Worm (Caenorhabditis elegans) whole organism, L3 larva: ENCODE measurements around the gene fbxa-53.

Source experiments
- aly-2 ChIP-seq: fragments of 150-350 bp; optimal IDR thresholded peaks from 2 replicates; lab custom pipeline; 2014; ENCODE audit warnings: missing biosample characterization, missing genetic modification characterization
- ceh-28 ChIP-seq: fragments of 150-350 bp; optimal IDR thresholded peaks from 2 replicates; lab custom pipeline; 2014; ENCODE audit warnings: missing biosample characterization, missing genetic modification reagents, missing genetic modification characterization
- elt-1 ChIP-seq: fragments of 150-350 bp; optimal IDR thresholded peaks from 2 replicates; lab custom pipeline; 2014; ENCODE audit warnings: missing biosample characterization, missing genetic modification characterization
- mdl-1 ChIP-seq: fragments of 150-350 bp; optimal IDR thresholded peaks from 2 replicates; lab custom pipeline; 2014; ENCODE audit warnings: missing biosample characterization, missing genetic modification characterization
- nfya-1 ChIP-seq: sonication (generic microtip); optimal IDR thresholded peaks from 2 replicates; lab custom pipeline; 2017; ENCODE audit warnings: missing genetic modification characterization, mild to moderate bottlenecking, missing compliant biosample characterization, antibody characterized with exemption, moderate library complexity; ENCODE audit not compliant: insufficient read depth
- nhr-76 ChIP-seq: fragments of 150-350 bp; sonication (generic microtip); optimal IDR thresholded peaks from 5 replicates; lab custom pipeline; 2014; ENCODE audit warnings: missing biosample characterization, missing genetic modification characterization
- nhr-77 ChIP-seq: fragments of 150-350 bp; optimal IDR thresholded peaks from 2 replicates; lab custom pipeline; 2014; ENCODE audit warnings: missing biosample characterization, missing genetic modification characterization
- pha-4 ChIP-seq: fragments of 150-350 bp; optimal IDR thresholded peaks from 2 replicates; lab custom pipeline; 2014; ENCODE audit warnings: missing biosample characterization, missing genetic modification reagents, missing genetic modification characterization
- pqm-1 ChIP-seq: fragments of 150-350 bp; optimal IDR thresholded peaks from 2 replicates; lab custom pipeline; 2017; ENCODE audit warnings: missing biosample characterization, missing genetic modification characterization, inconsistent platforms
- sea-2 ChIP-seq: fragments of 150-350 bp; sonication (generic microtip); optimal IDR thresholded peaks from 4 replicates; lab custom pipeline; 2014; ENCODE audit warnings: missing biosample characterization, missing genetic modification reagents, missing genetic modification characterization
- skn-1 ChIP-seq: fragments of 150-350 bp; optimal IDR thresholded peaks from 2 replicates; lab custom pipeline; 2014; ENCODE audit warnings: missing biosample characterization, missing genetic modification characterization
- unc-62 ChIP-seq: fragments of 150-350 bp; sonication (generic microtip); optimal IDR thresholded peaks from 4 replicates; lab custom pipeline; 2014; ENCODE audit warnings: missing biosample characterization, missing genetic modification reagents, missing genetic modification characterization

ce11 chrX:1706538-1706937 is 11.8 kb downstream of the fbxa-53 start, which contains the start of gene F07G6.5:
- TF ChIP-seq sea-2 = no peak
- TF ChIP-seq nhr-77 (tag; lab: Kevin White, UChicago) = no peak
- no peak for TF ChIP-seq nhr-76 (tag; lab: Kevin White, UChicago)
- no peak for TF ChIP-seq pqm-1 (tag; lab: Kevin White, UChicago)
- TF ChIP-seq mdl-1 (tag; lab: Kevin White, UChicago) = no peak
- no peak for TF ChIP-seq ceh-28 (tag; lab: Kevin White, UChicago)
- no peak for TF ChIP-seq unc-62 (GFP tag; lab: Kevin White, UChicago)
- TF ChIP-seq skn-1 (tag; lab: Kevin White, UChicago) = no peak
- TF ChIP-seq aly-2 (tag; lab: Kevin White, UChicago) = no peak
- TF ChIP-seq pha-4 = no peak
- no peak for TF ChIP-seq nfya-1 (tag; lab: Kevin White, UChicago)
- no peak for TF ChIP-seq elt-1
